Fruit fly (Drosophila melanogaster) whole organism, adult: ENCODE results near the gene CG43127.

Experiments used
- CG11617 ChIP-seq: fragments of 200-800 bp; sonication (Bioruptor generic); optimal IDR thresholded peaks from 2 replicates; lab custom pipeline; 2017; ENCODE audit warnings: mild to moderate bottlenecking, missing biosample characterization, missing genetic modification reagents, missing genetic modification characterization
- CG12768 ChIP-seq: fragments of 200-800 bp; sonication (Bioruptor generic); optimal IDR thresholded peaks from 2 replicates; lab custom pipeline; 2017; ENCODE audit warnings: missing biosample characterization, missing genetic modification characterization, mild to moderate bottlenecking, moderate library complexity, missing genetic modification reagents
- CG14711 ChIP-seq: fragments of 200-800 bp; sonication (Bioruptor generic); optimal IDR thresholded peaks from 2 replicates; lab custom pipeline; 2018; ENCODE audit warnings: missing biosample characterization, mild to moderate bottlenecking, missing genetic modification characterization, moderate library complexity
- CG1620 ChIP-seq: fragments of 200-800 bp; sonication (Bioruptor generic); optimal IDR thresholded peaks from 2 replicates; lab custom pipeline; 2016; ENCODE audit warnings: missing biosample characterization, missing genetic modification characterization
- CG33017 ChIP-seq: fragments of 200-800 bp; sonication (Bioruptor generic); optimal IDR thresholded peaks from 2 replicates; lab custom pipeline; 2018; ENCODE audit warnings: missing biosample characterization, mild to moderate bottlenecking, missing genetic modification characterization, moderate library complexity
- CG5204 ChIP-seq: fragments of 200-800 bp; sonication (Bioruptor generic); optimal IDR thresholded peaks from 2 replicates; lab custom pipeline; 2016; ENCODE audit warnings: missing biosample characterization, missing genetic modification characterization
- CG7045 ChIP-seq: fragments of 200-800 bp; sonication (Bioruptor generic); optimal IDR thresholded peaks from 2 replicates; lab custom pipeline; 2017; ENCODE audit warnings: missing biosample characterization, mild to moderate bottlenecking, missing genetic modification characterization
- CG7101 ChIP-seq: fragments of 200-800 bp; sonication (Bioruptor generic); optimal IDR thresholded peaks from 2 replicates; lab custom pipeline; 2018; ENCODE audit warnings: missing biosample characterization, mild to moderate bottlenecking, missing genetic modification characterization, moderate library complexity
- Clk ChIP-seq: fragments of 200-800 bp; sonication (Bioruptor generic); optimal IDR thresholded peaks from 2 replicates; lab custom pipeline; 2017; ENCODE audit warnings: missing biosample characterization, missing genetic modification characterization
- Crg-1 ChIP-seq: fragments of 200-800 bp; sonication (Bioruptor generic); optimal IDR thresholded peaks from 2 replicates; lab custom pipeline; 2016; ENCODE audit warnings: missing biosample characterization, missing genetic modification characterization
- Hr96 ChIP-seq: fragments of 200-800 bp; sonication (Bioruptor generic); optimal IDR thresholded peaks from 2 replicates; lab custom pipeline; 2016; ENCODE audit warnings: missing biosample characterization, missing genetic modification characterization
- Mnt ChIP-seq: fragments of 200-800 bp; sonication (Bioruptor generic); optimal IDR thresholded peaks from 2 replicates; lab custom pipeline; 2016; ENCODE audit warnings: missing biosample characterization, mild to moderate bottlenecking, missing genetic modification characterization
- bab1 ChIP-seq: fragments of 200-800 bp; sonication (Bioruptor generic); optimal IDR thresholded peaks from 3 replicates; lab custom pipeline; 2019; ENCODE audit warnings: missing biosample characterization, mild to moderate bottlenecking, missing genetic modification characterization, moderate library complexity
- cic ChIP-seq: fragments of 200-800 bp; sonication (Bioruptor generic); optimal IDR thresholded peaks from 2 replicates; lab custom pipeline; 2017; ENCODE audit warnings: missing biosample characterization, mild to moderate bottlenecking, missing genetic modification characterization, moderate library complexity
- cnc ChIP-seq, 2 experiments: fragments of >200 bp; optimal IDR thresholded peaks; 2 replicates each; lab custom pipeline; 2017
- kay ChIP-seq: fragments of 200-800 bp; sonication (Bioruptor generic); peaks from one replicate; lab custom pipeline; 2016; ENCODE audit warnings: missing biosample characterization, missing genetic modification characterization, borderline replicate concordance
- ovo ChIP-seq: fragments of 200-800 bp; sonication (Bioruptor generic); optimal IDR thresholded peaks from 2 replicates; lab custom pipeline; 2016; ENCODE audit warnings: missing biosample characterization, missing genetic modification characterization
- pad ChIP-seq: fragments of 200-800 bp; sonication (Bioruptor generic); optimal IDR thresholded peaks from 3 replicates; lab custom pipeline; 2017; ENCODE audit warnings: missing biosample characterization, missing genetic modification characterization, mild to moderate bottlenecking, moderate library complexity, missing genetic modification reagents
- tj ChIP-seq: fragments of 200-800 bp; sonication (Bioruptor generic); optimal IDR thresholded peaks from 3 replicates; lab custom pipeline; 2017; ENCODE audit warnings: missing biosample characterization, mild to moderate bottlenecking, missing genetic modification characterization, moderate library complexity
- toe ChIP-seq: fragments of 200-800 bp; sonication (Bioruptor generic); optimal IDR thresholded peaks from 2 replicates; lab custom pipeline; 2016; ENCODE audit warnings: missing biosample characterization, missing genetic modification characterization

Gene CG43127

DNA sequence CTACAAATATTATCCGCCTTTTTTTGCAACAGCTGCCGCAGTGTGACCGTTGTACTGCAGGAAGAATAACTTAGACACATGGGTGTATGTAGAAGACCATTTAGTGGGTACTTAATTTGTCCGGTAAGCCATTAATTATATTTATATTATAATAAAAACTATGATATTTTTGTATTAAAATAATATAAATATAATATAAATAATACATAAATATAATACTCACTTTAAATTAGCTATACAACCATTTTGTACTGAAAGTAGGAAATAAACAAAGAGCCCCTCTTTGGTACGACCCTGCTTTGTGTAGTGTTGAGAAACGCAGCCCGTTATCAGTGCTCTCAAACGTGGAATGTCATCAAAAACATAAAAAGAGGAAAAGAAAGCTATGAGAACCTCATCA lies 12.4 kb upstream of the CG43127 start, which contains the start of gene Cnep1r2:
Gene Cnep1r2, plus strand, starts transcription at position 328 of the 400 bp plus-strand sequence.
- TF ChIP-seq CG7045 (GFP tag; lab: Kevin White, UChicago), result peak; percentile 97
- peak; percentile 93 for TF ChIP-seq CG14711 (tag; lab: Kevin White, UChicago)
- peak; percentile 91 for TF ChIP-seq Crg-1 (GFP tag; lab: Kevin White, UChicago)
- peak; percentile 95 for TF ChIP-seq CG12768 (GFP tag; lab: Kevin White, UChicago)
- TF ChIP-seq CG1620 (GFP tag; lab: Kevin White, UChicago), result peak; percentile 81
- peak; percentile 97 for TF ChIP-seq CG33017 (tag; lab: Kevin White, UChicago)
- no peak for TF ChIP-seq CG5204
- peak; percentile 39 for TF ChIP-seq kay (GFP tag; lab: Kevin White, UChicago)
- peak; percentile 96 for TF ChIP-seq ovo (GFP tag; lab: Kevin White, UChicago)
- peak; percentile 91 for TF ChIP-seq bab1 (GFP tag; lab: Kevin White, UChicago)
- peak; percentile 84 for TF ChIP-seq Clk
- TF ChIP-seq CG11617, result peak; percentile 95
- peak; percentile 77 for TF ChIP-seq Mnt (GFP tag; lab: Kevin White, UChicago)
- peak; percentile 80 for TF ChIP-seq tj
- TF ChIP-seq Hr96 (GFP tag; lab: Kevin White, UChicago), result no peak
- TF ChIP-seq cnc (optimal IDR thresholded peaks at IDR 0.05; lab: Kevin White, UChicago), result no peak
- TF ChIP-seq cic (GFP tag; lab: Kevin White, UChicago), result peak; percentile 81
- TF ChIP-seq toe (GFP tag; lab: Kevin White, UChicago), result peak; percentile 89
- TF ChIP-seq pad (GFP tag; lab: Kevin White, UChicago), result peak; percentile 90
- peak; percentile 98 for TF ChIP-seq CG7101 (tag; lab: Kevin White, UChicago)

DNA sequence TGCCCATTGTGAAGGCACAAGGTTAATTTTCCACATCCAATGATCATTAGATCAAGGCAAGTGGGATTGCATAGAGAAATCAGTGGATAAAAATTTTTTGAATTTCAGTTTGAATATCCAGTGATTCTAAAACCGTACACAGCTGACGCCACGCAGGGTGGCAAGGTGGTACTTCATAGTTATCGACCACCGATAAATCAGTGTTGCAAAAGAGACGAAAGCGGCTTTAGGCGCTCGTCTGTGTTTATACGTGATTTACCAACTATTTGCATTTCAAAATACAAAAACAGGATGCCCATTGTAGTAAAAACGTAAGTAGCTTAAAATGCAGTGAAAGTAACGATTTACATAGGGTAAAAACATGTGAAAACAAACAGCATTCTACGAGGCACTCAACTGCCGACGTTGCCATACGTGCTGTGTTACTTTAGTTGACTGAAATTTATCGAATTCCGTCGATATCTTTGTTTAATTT lies 5.5 kb upstream of the CG43127 start, which contains the start of the genes CG42535, CG34001 and hay:
Gene CG42535, minus strand, starts transcription at position 51 of the 475 bp plus-strand sequence.
Gene CG34001, plus strand, starts transcription at position 195 of the 475 bp plus-strand sequence.
Gene hay, plus strand, starts transcription at position 195 of the 475 bp plus-strand sequence.
- TF ChIP-seq bab1 (GFP tag; lab: Kevin White, UChicago), result peak; percentile 24
- no peak for TF ChIP-seq toe (GFP tag; lab: Kevin White, UChicago)
- no peak for TF ChIP-seq CG7045 (GFP tag; lab: Kevin White, UChicago)
- TF ChIP-seq pad (GFP tag; lab: Kevin White, UChicago), result peak; percentile 16
- TF ChIP-seq Crg-1 (GFP tag; lab: Kevin White, UChicago), result no peak
- peak; percentile 11 for TF ChIP-seq CG7101 (tag; lab: Kevin White, UChicago)
- peak; percentile 1 for TF ChIP-seq Hr96 (GFP tag; lab: Kevin White, UChicago)
- TF ChIP-seq CG5204, result no peak
- TF ChIP-seq CG14711 (tag; lab: Kevin White, UChicago), result peak; percentile 4

DNA sequence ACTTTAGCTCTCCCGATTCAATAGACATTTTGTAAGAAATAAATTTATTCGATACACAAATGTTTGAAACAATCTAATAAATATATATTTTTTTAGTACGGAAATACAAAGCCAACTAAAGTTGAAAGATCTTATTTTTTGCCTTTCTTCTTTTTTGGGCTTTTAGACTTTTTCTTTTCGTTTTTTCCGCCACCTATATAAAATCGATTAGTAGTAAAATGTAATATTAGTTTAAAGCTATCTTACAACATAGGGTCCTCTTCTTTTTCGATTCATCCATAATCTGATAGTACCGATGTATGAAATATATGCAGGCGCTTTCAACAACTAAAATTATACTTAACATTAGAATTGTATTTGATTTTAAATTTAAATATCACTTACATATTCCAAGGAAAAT lies 4.6 kb upstream of the CG43127 start, which contains the start of gene CG42536:
Gene CG42536, minus strand, starts transcription at position 101 of the 400 bp plus-strand sequence.
- TF ChIP-seq bab1 (GFP tag; lab: Kevin White, UChicago) (no peak), kay (GFP tag; lab: Kevin White, UChicago) (peak; percentile 16), CG12768 (GFP tag; lab: Kevin White, UChicago) (no peak), cic (GFP tag; lab: Kevin White, UChicago) (no peak), cnc (optimal IDR thresholded peaks at IDR 0.05; lab: Kevin White, UChicago) (no peak)

DNA sequence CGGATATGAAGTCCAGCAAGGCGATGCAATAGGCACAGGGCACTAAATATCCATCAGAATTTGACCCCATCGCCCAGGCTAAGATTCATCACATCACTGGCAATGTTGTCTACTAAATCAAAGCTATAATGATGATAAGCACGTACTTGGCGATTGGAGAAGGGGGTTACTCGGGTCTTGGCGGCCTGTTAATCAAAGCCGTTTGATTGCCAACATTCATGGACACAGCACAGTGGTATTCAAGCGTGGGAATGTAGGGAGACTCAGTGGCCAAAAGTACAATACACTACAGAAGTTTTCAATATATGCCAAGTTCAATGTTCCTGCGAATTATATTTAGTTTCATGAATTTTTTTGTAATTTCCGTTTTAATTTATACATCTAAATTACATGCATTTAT lies 3.0 kb upstream of the CG43127 start, which contains the start of gene CG14151:
Gene CG14151, minus strand, starts transcription at position 101 of the 400 bp plus-strand sequence.
- TF ChIP-seq CG11617 (no peak), CG12768 (GFP tag; lab: Kevin White, UChicago) (no peak), CG5204 (no peak), ovo (GFP tag; lab: Kevin White, UChicago) (no peak), CG33017 (tag; lab: Kevin White, UChicago) (no peak), CG7101 (tag; lab: Kevin White, UChicago) (no peak), Mnt (GFP tag; lab: Kevin White, UChicago) (no peak), Hr96 (GFP tag; lab: Kevin White, UChicago) (no peak), CG1620 (GFP tag; lab: Kevin White, UChicago) (no peak), Crg-1 (GFP tag; lab: Kevin White, UChicago) (no peak), CG7045 (GFP tag; lab: Kevin White, UChicago) (no peak), cnc (optimal IDR thresholded peaks at IDR 0.05; lab: Kevin White, UChicago) (no peak), CG14711 (tag; lab: Kevin White, UChicago) (no peak), tj (no peak)

DNA sequence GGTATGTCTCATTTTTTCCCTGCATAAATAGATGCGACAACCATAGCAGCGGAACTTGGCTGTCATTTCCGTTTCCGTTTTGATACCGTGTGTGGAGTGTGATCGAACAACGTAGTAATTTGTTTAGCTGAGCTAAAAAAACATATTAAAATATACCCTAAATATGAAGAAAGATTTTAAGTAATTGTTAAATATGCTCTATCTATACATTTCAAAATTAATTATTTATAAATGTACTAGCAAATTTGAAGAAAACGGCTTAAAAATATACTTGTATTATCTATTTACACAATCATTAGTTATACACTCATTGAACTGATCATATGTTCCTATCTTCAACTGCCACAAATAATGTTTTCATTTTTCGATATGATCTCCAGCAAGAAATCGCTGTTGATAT lies 800 bp upstream of the CG43127 start, which contains the start of gene CG34238:
Gene CG34238, plus strand, starts transcription at position 301 of the 400 bp plus-strand sequence.
- TF ChIP-seq cic (GFP tag; lab: Kevin White, UChicago) (no peak), CG7101 (tag; lab: Kevin White, UChicago) (no peak), pad (GFP tag; lab: Kevin White, UChicago) (no peak), cnc (optimal IDR thresholded peaks at IDR 0.05; lab: Kevin White, UChicago) (no peak), CG1620 (GFP tag; lab: Kevin White, UChicago) (no peak), Crg-1 (GFP tag; lab: Kevin White, UChicago) (no peak), Mnt (GFP tag; lab: Kevin White, UChicago) (no peak), bab1 (GFP tag; lab: Kevin White, UChicago) (no peak), CG33017 (tag; lab: Kevin White, UChicago) (no peak), Hr96 (GFP tag; lab: Kevin White, UChicago) (no peak), kay (GFP tag; lab: Kevin White, UChicago) (no peak), toe (GFP tag; lab: Kevin White, UChicago) (no peak), CG12768 (GFP tag; lab: Kevin White, UChicago) (no peak), tj (no peak), CG7045 (GFP tag; lab: Kevin White, UChicago) (no peak), Clk (no peak), CG11617 (no peak), CG5204 (no peak)
